Worm (Caenorhabditis elegans): ENCODE measurements around the gene tag-281.

DNA sequence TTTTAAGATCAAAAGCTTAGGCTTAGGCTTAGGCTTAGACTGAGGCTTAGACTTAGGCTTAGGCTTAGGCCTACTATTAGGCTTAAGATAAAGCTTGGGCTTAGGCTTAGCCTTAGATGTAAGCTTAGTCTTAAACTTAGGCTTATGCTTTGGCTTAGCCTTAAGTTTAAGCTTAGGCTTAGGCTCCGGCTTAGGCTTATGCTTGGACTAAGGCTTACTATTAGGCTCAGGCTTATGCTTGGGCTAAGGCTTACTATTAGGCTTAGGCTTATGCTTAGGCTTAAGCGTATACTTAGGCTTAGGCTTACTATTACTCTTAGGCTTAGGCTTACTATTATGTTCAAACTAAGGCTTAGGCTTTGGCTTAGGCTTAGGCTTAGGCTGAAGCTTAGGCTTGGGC lies 22.8 kb upstream of the tag-281 start:
- no peak for TF ChIP-seq sem-4 (tag; optimal IDR thresholded peaks at IDR 0.05)
- no peak for TF ChIP-seq lin-11 (tag; optimal IDR thresholded peaks at IDR 0.05)
- no peak for TF ChIP-seq lin-13 (GFP tag; optimal IDR thresholded peaks at IDR 0.05)
